Worm (Caenorhabditis elegans): ENCODE data around the gene tat-1.

The tat-1 gene

ce11 chrIII:12421708-12422107 lies at the start of gene tat-1:
Gene tat-1 (minus strand): TSS chrIII:12421718.
- TF ChIP-seq ceh-28 (tag; optimal IDR thresholded peaks at IDR 0.05) (peak; percentile 53), unc-62 (GFP tag; optimal IDR thresholded peaks at IDR 0.05) (no peak), hmg-11 (tag; optimal IDR thresholded peaks at IDR 0.05) (peak; percentile 58)

ce11 chrIII:12470589-12470988 lies 49.1 kb upstream of the tat-1 start:
- TF ChIP-seq egl-5 (tag; optimal IDR thresholded peaks at IDR 0.05): no peak
- no peak for TF ChIP-seq nhr-76 (tag; optimal IDR thresholded peaks at IDR 0.05)
- no peak for TF ChIP-seq elt-1 (tag; optimal IDR thresholded peaks at IDR 0.05)
- no peak for TF ChIP-seq ceh-82 (tag; optimal IDR thresholded peaks at IDR 0.05)

- no peak for TF ChIP-seq nhr-77 (tag; optimal IDR thresholded peaks at IDR 0.05)
- TF ChIP-seq pha-4 (tag; optimal IDR thresholded peaks at IDR 0.05): no peak
- no peak for TF ChIP-seq fkh-2 (tag; optimal IDR thresholded peaks at IDR 0.05)
- no peak for TF ChIP-seq elt-2 (tag; optimal IDR thresholded peaks at IDR 0.05)
- TF ChIP-seq nhr-28 (tag; optimal IDR thresholded peaks at IDR 0.05): no peak
- TF ChIP-seq nhr-67 (tag; optimal IDR thresholded peaks at IDR 0.05): no peak
- TF ChIP-seq R02D3.7 (tag; optimal IDR thresholded peaks at IDR 0.05): no peak
- TF ChIP-seq ceh-16 (tag; optimal IDR thresholded peaks at IDR 0.05): no peak
- TF ChIP-seq nhr-237 (tag; optimal IDR thresholded peaks at IDR 0.05): no peak
- TF ChIP-seq egl-5 (tag; optimal IDR thresholded peaks at IDR 0.05): no peak
These were observed 48.3 kb upstream of the tat-1 start for ce11 chrIII:12469800-12470199.

ce11 chrIII:12468869-12469268 lies 47.4 kb upstream of the tat-1 start, which contains the start of gene Y49E10.29:
Gene Y49E10.29 (plus strand): TSS chrIII:12469169.
- TF ChIP-seq snpc-4 (tag; optimal IDR thresholded peaks at IDR 0.05): no peak
- no peak for TF ChIP-seq ztf-11 (tag; optimal IDR thresholded peaks at IDR 0.05)
- no peak for TF ChIP-seq zag-1 (tag; optimal IDR thresholded peaks at IDR 0.05)
- TF ChIP-seq R02D3.7 (tag; optimal IDR thresholded peaks at IDR 0.05): no peak
- no peak for TF ChIP-seq fos-1 (tag; optimal IDR thresholded peaks at IDR 0.05)
- TF ChIP-seq nfya-1 (tag; optimal IDR thresholded peaks at IDR 0.05; ENCODE audit: insufficient read depth): no peak
- no peak for TF ChIP-seq nhr-25 (tag; optimal IDR thresholded peaks at IDR 0.05)

DNA sequence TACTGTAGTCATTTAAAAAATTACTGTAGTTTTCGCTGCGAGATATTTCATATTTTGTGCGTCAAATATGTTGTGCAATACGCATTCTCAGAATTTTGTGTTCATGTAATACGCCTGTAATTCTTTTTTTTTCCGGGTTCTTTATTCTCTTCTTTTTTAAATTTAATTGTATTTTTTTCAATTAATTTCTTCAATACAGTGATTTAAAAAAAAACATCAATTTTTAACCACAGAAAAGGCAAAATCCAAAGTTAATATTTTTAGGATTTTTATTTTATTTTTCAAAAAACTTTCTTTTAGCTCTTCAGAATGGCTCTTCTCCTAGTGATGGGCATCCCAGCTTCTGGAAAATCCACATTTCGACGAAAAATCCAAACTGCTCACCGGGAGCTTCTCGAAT lies 44.8 kb upstream of the tat-1 start, which contains the start of gene pstk-1:
Gene pstk-1, plus strand, starts transcription at position 301 of the 400 bp plus-strand sequence.
- TF ChIP-seq jun-1 (tag; optimal IDR thresholded peaks at IDR 0.05) (no peak), hmg-11 (tag; optimal IDR thresholded peaks at IDR 0.05) (no peak), elt-1 (tag; optimal IDR thresholded peaks at IDR 0.05) (no peak), unc-62 (GFP tag; optimal IDR thresholded peaks at IDR 0.05) (no peak), eor-1 (tag; optimal IDR thresholded peaks at IDR 0.05) (no peak), sea-2 (GFP tag; optimal IDR thresholded peaks at IDR 0.05) (no peak), elt-2 (tag; optimal IDR thresholded peaks at IDR 0.05) (no peak), nhr-76 (tag; optimal IDR thresholded peaks at IDR 0.05) (no peak), nfya-1 (tag; optimal IDR thresholded peaks at IDR 0.05; ENCODE audit: insufficient read depth) (no peak)

- TF ChIP-seq aly-2 (tag; optimal IDR thresholded peaks at IDR 0.05): no peak
- no peak for TF ChIP-seq ztf-4 (tag; optimal IDR thresholded peaks at IDR 0.05)
- TF ChIP-seq unc-62 (GFP tag; optimal IDR thresholded peaks at IDR 0.05): no peak
- TF ChIP-seq skn-1 (tag; optimal IDR thresholded peaks at IDR 0.05): no peak
- no peak for TF ChIP-seq tbx-2 (tag; optimal IDR thresholded peaks at IDR 0.05)
- TF ChIP-seq unc-39 (tag; optimal IDR thresholded peaks at IDR 0.05): no peak
- TF ChIP-seq eor-1 (tag; optimal IDR thresholded peaks at IDR 0.05): no peak
- no peak for TF ChIP-seq nhr-237 (tag; optimal IDR thresholded peaks at IDR 0.05)
- no peak for TF ChIP-seq pha-4 (tag; optimal IDR thresholded peaks at IDR 0.05)
- no peak for TF ChIP-seq ceh-82 (tag; optimal IDR thresholded peaks at IDR 0.05)
- TF ChIP-seq nhr-23 (tag; optimal IDR thresholded peaks at IDR 0.05): no peak
- TF ChIP-seq ceh-9 (tag; optimal IDR thresholded peaks at IDR 0.05): no peak
- TF ChIP-seq mml-1 (tag; optimal IDR thresholded peaks at IDR 0.05): no peak
- no peak for TF ChIP-seq nhr-11 (tag; optimal IDR thresholded peaks at IDR 0.05)
- TF ChIP-seq elt-2 (tag; optimal IDR thresholded peaks at IDR 0.05): no peak
- TF ChIP-seq elt-1 (tag; optimal IDR thresholded peaks at IDR 0.05): no peak
- TF ChIP-seq ZK546.5 (tag; optimal IDR thresholded peaks at IDR 0.05): no peak
- TF ChIP-seq fkh-2 (tag; optimal IDR thresholded peaks at IDR 0.05): no peak
These were observed 37.5 kb upstream of the tat-1 start for ce11 chrIII:12458970-12459369.

Measured in whole organism, L3 larva.